Fruit fly (Drosophila melanogaster) whole organism, pupa: ENCODE data around the gene lace.

Experiments
- CG10348 ChIP-seq: fragments of 200-800 bp; sonication (Bioruptor generic); IDR thresholded peaks from 2 replicates; pipeline ENCODE4 v1.3.6; 2022; ENCODE audit warnings: missing biosample characterization, missing genetic modification characterization
- CG12605 ChIP-seq: fragments of 200-800 bp; sonication (Bioruptor generic); IDR thresholded peaks from 2 replicates; pipeline ENCODE4 v1.3.6; 2022; ENCODE audit warnings: missing biosample characterization, missing genetic modification characterization
- CG13204 ChIP-seq: fragments of 200-800 bp; sonication (Bioruptor generic); optimal IDR thresholded peaks from 2 replicates; lab custom pipeline; 2018; ENCODE audit warnings: missing biosample characterization, mild to moderate bottlenecking, missing genetic modification characterization, moderate library complexity
- CG14655 ChIP-seq: fragments of 200-800 bp; sonication (Bioruptor generic); optimal IDR thresholded peaks from 3 replicates; lab custom pipeline; 2017; ENCODE audit warnings: mild to moderate bottlenecking, missing biosample characterization, missing genetic modification reagents, missing genetic modification characterization
- CG15710 ChIP-seq: fragments of 200-800 bp; sonication (Bioruptor generic); optimal IDR thresholded peaks from 2 replicates; lab custom pipeline; 2018; ENCODE audit warnings: missing biosample characterization, mild to moderate bottlenecking, missing genetic modification characterization, moderate library complexity
- CG17806 ChIP-seq: fragments of 200-800 bp; sonication (Bioruptor generic); optimal IDR thresholded peaks from 2 replicates; lab custom pipeline; 2018; ENCODE audit warnings: missing biosample characterization, mild to moderate bottlenecking, missing genetic modification characterization, moderate library complexity
- CG32121 ChIP-seq: fragments of 200-800 bp; sonication (Bioruptor generic); IDR thresholded peaks from 2 replicates; pipeline ENCODE4 v1.3.6; 2022; ENCODE audit warnings: missing biosample characterization, missing genetic modification characterization
- CG34367 ChIP-seq: fragments of 200-800 bp; sonication (Bioruptor generic); optimal IDR thresholded peaks from 2 replicates; lab custom pipeline; 2018; ENCODE audit warnings: missing biosample characterization, mild to moderate bottlenecking, missing genetic modification characterization
- CG4496 ChIP-seq: fragments of 200-800 bp; sonication (Bioruptor generic); IDR thresholded peaks from 3 replicates; pipeline ENCODE4 v1.3.6; 2022; ENCODE audit warnings: missing biosample characterization, missing genetic modification characterization
- CG8159 ChIP-seq: fragments of 200-800 bp; sonication (Bioruptor generic); optimal IDR thresholded peaks from 3 replicates; lab custom pipeline; 2018; ENCODE audit warnings: missing biosample characterization, mild to moderate bottlenecking, missing genetic modification characterization, moderate library complexity
- CG8301 ChIP-seq: fragments of 200-800 bp; sonication (Bioruptor generic); optimal IDR thresholded peaks from 2 replicates; lab custom pipeline; 2018; ENCODE audit warnings: missing biosample characterization, mild to moderate bottlenecking, missing genetic modification characterization
- CG9948 ChIP-seq: fragments of 200-800 bp; sonication (Bioruptor generic); optimal IDR thresholded peaks from 2 replicates; lab custom pipeline; 2018; ENCODE audit warnings: missing biosample characterization, mild to moderate bottlenecking, missing genetic modification characterization, moderate library complexity
- D1 ChIP-seq: fragments of 200-800 bp; sonication (Bioruptor generic); optimal IDR thresholded peaks from 2 replicates; lab custom pipeline; 2018; ENCODE audit warnings: missing biosample characterization, mild to moderate bottlenecking, missing genetic modification characterization, moderate library complexity
- EcR ChIP-seq: fragments of 200-800 bp; sonication (Bioruptor generic); optimal IDR thresholded peaks from 3 replicates; lab custom pipeline; 2019; ENCODE audit warnings: missing biosample characterization, missing genetic modification characterization, mild to moderate bottlenecking, moderate library complexity, missing genetic modification reagents
- Ets98B ChIP-seq: fragments of 200-800 bp; sonication (Bioruptor generic); IDR thresholded peaks from 2 replicates; pipeline ENCODE4 v1.3.6; 2022; ENCODE audit warnings: missing biosample characterization, missing genetic modification characterization
- Pif1A ChIP-seq: fragments of 200-800 bp; sonication (Bioruptor generic); optimal IDR thresholded peaks from 3 replicates; lab custom pipeline; 2016; ENCODE audit warnings: missing biosample characterization, missing genetic modification characterization
- Pif1B ChIP-seq: fragments of 200-800 bp; sonication (Bioruptor generic); optimal IDR thresholded peaks from 3 replicates; lab custom pipeline; 2016; ENCODE audit warnings: missing biosample characterization, missing genetic modification characterization
- Snoo ChIP-seq: fragments of 200-800 bp; sonication (Bioruptor generic); optimal IDR thresholded peaks from 3 replicates; lab custom pipeline; 2017; ENCODE audit warnings: missing biosample characterization, mild to moderate bottlenecking, missing genetic modification characterization, inconsistent platforms
- fd96Ca ChIP-seq: fragments of 200-800 bp; sonication (Bioruptor generic); IDR thresholded peaks from 3 replicates; pipeline ENCODE4 v1.3.6; 2022; ENCODE audit warnings: missing biosample characterization, missing genetic modification characterization
- gl ChIP-seq: fragments of 200-800 bp; sonication (Bioruptor generic); optimal IDR thresholded peaks from 2 replicates; lab custom pipeline; 2018; ENCODE audit warnings: missing biosample characterization, mild to moderate bottlenecking, missing genetic modification characterization
- rn ChIP-seq: fragments of 200-800 bp; sonication (Bioruptor generic); IDR thresholded peaks from 2 replicates; pipeline ENCODE4 v1.3.6; 2022; ENCODE audit warnings: missing biosample characterization, missing genetic modification characterization

The lace gene

DNA sequence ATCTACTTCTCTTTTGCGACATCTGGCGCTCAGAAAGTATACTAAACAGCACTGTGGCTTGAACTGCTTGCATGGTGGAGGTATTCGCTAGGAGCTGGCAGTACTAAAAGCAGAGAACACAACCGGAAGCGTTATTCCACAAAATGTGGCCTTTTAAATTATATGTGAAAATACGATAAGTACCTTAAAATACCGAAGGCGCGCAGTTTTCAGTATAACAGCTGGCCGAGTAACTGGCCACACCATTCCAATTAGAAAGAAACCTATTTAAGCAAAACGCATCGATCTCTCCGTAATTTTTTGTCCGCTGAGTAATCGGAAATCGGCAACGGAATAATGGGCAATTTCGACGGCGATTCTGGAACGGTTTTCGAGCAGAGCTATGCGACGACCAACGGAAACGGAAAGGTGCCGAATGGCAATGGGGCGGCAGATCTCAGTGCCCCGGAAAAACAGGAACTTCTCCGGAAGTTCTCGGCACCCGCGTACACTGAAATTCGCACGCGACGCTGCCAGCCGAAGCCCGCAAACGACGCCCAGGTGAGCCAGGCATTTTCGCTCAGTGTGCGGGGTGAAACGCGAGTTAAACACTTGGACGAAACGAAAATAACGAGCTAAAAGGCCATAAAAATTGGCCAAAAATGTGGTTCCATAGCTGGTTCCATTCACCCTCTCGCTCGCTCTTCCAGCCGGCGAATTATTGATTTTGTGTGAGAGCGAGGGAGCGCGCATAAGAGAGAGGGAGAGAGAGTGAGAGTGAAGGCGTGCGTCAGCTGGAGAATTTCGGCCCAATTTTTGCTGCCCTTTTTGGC lies at the start of gene lace:
Gene lace, plus strand, starts transcription at position 243 of the 812 bp plus-strand sequence.
- TF ChIP-seq Ets98B (GFP tag; lab: Robert Waterston, UW) (peak; percentile 35; the same call in 1 of the 2 replicates), CG13204 (GFP tag; lab: Kevin White, UChicago) (no peak), CG10348 (GFP tag; lab: Robert Waterston, UW) (no peak), CG12605 (GFP tag; lab: Robert Waterston, UW) (no peak; the same call in 1 of the 2 replicates), CG34367 (tag; lab: Kevin White, UChicago) (peak; percentile 2), gl (tag; lab: Kevin White, UChicago) (no peak), Snoo (tag; lab: Kevin White, UChicago) (peak; percentile 44), D1 (tag; lab: Kevin White, UChicago) (peak; percentile 3), CG17806 (tag; lab: Kevin White, UChicago) (no peak), Pif1B (GFP tag; lab: Kevin White, UChicago) (no peak), rn (GFP tag; lab: Robert Waterston, UW) (peak; percentile 15; the same call in 1 of the 2 replicates), CG32121 (peak; percentile 22), CG4496 (GFP tag; lab: Robert Waterston, UW) (peak; percentile 68), EcR (GFP tag; lab: Kevin White, UChicago) (no peak), CG8159 (tag; lab: Kevin White, UChicago) (peak; percentile 25), fd96Ca (GFP tag; lab: Robert Waterston, UW) (no peak), CG8301 (tag; lab: Kevin White, UChicago) (no peak), CG14655 (peak; percentile 42), CG15710 (tag; lab: Kevin White, UChicago) (no peak), Pif1A (GFP tag; lab: Kevin White, UChicago) (peak; percentile 15), CG9948 (tag; lab: Kevin White, UChicago) (no peak)

DNA sequence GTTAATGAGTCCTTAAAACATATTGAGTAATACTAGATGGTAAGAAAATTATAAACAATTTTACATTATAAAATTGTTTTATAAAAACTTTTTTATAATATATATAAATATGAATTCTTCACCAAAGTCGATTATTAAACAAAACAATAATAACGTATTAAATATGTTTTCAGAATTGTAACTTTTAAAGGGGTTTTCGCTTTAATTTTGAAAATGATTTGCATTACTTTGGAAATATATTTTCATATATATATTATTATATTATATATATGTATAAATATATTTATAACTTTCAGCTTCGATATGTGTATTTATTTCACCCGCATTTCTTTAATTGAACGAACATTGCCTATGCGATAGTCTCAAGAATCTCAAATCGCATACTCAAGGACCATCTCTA lies 40.9 kb upstream of the lace start:
- peak; percentile 1 for TF ChIP-seq Snoo (tag; lab: Kevin White, UChicago)
- TF ChIP-seq CG12605 (GFP tag; lab: Robert Waterston, UW): no peak
- peak; percentile 37 for TF ChIP-seq CG8159 (tag; lab: Kevin White, UChicago)
- peak; percentile 2 for TF ChIP-seq CG9948 (tag; lab: Kevin White, UChicago)
- TF ChIP-seq CG15710 (tag; lab: Kevin White, UChicago): peak; percentile 33

dm6 chr2L:15458919-15459318 lies 40.0 kb upstream of the lace start:
- TF ChIP-seq gl (tag; lab: Kevin White, UChicago) (peak; percentile 14), fd96Ca (GFP tag; lab: Robert Waterston, UW) (no peak), CG34367 (tag; lab: Kevin White, UChicago) (peak; percentile 24), CG8301 (tag; lab: Kevin White, UChicago) (peak; percentile 1), Snoo (tag; lab: Kevin White, UChicago) (peak; percentile 19), CG9948 (tag; lab: Kevin White, UChicago) (peak; percentile 61), rn (GFP tag; lab: Robert Waterston, UW) (no peak), CG12605 (GFP tag; lab: Robert Waterston, UW) (no peak), CG15710 (tag; lab: Kevin White, UChicago) (peak; percentile 52), CG17806 (tag; lab: Kevin White, UChicago) (peak; percentile 66), CG14655 (peak; percentile 32), Pif1B (GFP tag; lab: Kevin White, UChicago) (peak; percentile 32), Pif1A (GFP tag; lab: Kevin White, UChicago) (peak; percentile 13), EcR (GFP tag; lab: Kevin White, UChicago) (no peak), CG13204 (GFP tag; lab: Kevin White, UChicago) (no peak), CG4496 (GFP tag; lab: Robert Waterston, UW) (no peak), D1 (tag; lab: Kevin White, UChicago) (no peak), CG8159 (tag; lab: Kevin White, UChicago) (peak; percentile 74), CG10348 (GFP tag; lab: Robert Waterston, UW) (no peak), CG32121 (no peak), Ets98B (GFP tag; lab: Robert Waterston, UW) (no peak)

- TF ChIP-seq CG14655 (no peak), CG13204 (GFP tag; lab: Kevin White, UChicago) (no peak), CG34367 (tag; lab: Kevin White, UChicago) (no peak), gl (tag; lab: Kevin White, UChicago) (no peak), CG4496 (GFP tag; lab: Robert Waterston, UW) (no peak), CG8301 (tag; lab: Kevin White, UChicago) (no peak), rn (GFP tag; lab: Robert Waterston, UW) (no peak), EcR (GFP tag; lab: Kevin White, UChicago) (no peak), Snoo (tag; lab: Kevin White, UChicago) (no peak), CG17806 (tag; lab: Kevin White, UChicago) (no peak), CG15710 (tag; lab: Kevin White, UChicago) (no peak)
- TF ChIP-seq, all 21 proteins: peak for 0
These were observed 35.9 kb upstream of the lace start for dm6 chr2L:15462998-15463397.

- TF ChIP-seq Snoo (tag; lab: Kevin White, UChicago) (peak; percentile 50), CG9948 (tag; lab: Kevin White, UChicago) (peak; percentile 21), Pif1B (GFP tag; lab: Kevin White, UChicago) (peak; percentile 4), CG17806 (tag; lab: Kevin White, UChicago) (peak; percentile 57), CG8159 (tag; lab: Kevin White, UChicago) (peak; percentile 58), fd96Ca (GFP tag; lab: Robert Waterston, UW) (no peak), CG8301 (tag; lab: Kevin White, UChicago) (no peak)
These were observed 35.4 kb upstream of the lace start for dm6 chr2L:15463515-15463914.
